Fruit fly (Drosophila melanogaster): ENCODE measurements around the gene aln.
A peak's percentile ranks its signal among the peaks of the same experiment; 100 is the strongest.

aln gene

dm6 chr3L:1007513-1008459, 14.0 kb downstream of the aln start (continued):
- TF ChIP-seq rgr (GFP tag; optimal IDR thresholded peaks at IDR 0.05) (peak; percentile 86), GATAd (GFP tag; optimal IDR thresholded peaks at IDR 0.05) (no peak), Mio (GFP tag; optimal IDR thresholded peaks at IDR 0.05) (no peak), Hr83 (GFP tag; optimal IDR thresholded peaks at IDR 0.05; ENCODE audit: poor library complexity, severe bottlenecking) (peak; percentile 25), N (GFP tag; optimal IDR thresholded peaks at IDR 0.05) (no peak), HLH106 (tag; optimal IDR thresholded peaks at IDR 0.05) (peak; percentile 82), Sp1 (GFP tag; optimal IDR thresholded peaks at IDR 0.05) (peak; percentile 80)

dm6 chr3L:1010969-1011368, 17.2 kb downstream of the aln start:
- TF ChIP-seq dl (GFP tag; optimal IDR thresholded peaks at IDR 0.05; ENCODE audit: insufficient read depth in 1 of 2, partially characterized antibody in 2 of 2) (no peak), woc (GFP tag; optimal IDR thresholded peaks at IDR 0.05) (no peak), Jra (GFP tag; optimal IDR thresholded peaks at IDR 0.05) (no peak), HLH106 (tag; optimal IDR thresholded peaks at IDR 0.05) (no peak), Rel (GFP tag; optimal IDR thresholded peaks at IDR 0.05) (no peak), Rel (tag; optimal IDR thresholded peaks at IDR 0.05) (no peak), Hr78 (GFP tag; optimal IDR thresholded peaks at IDR 0.05) (no peak), rgr (GFP tag; optimal IDR thresholded peaks at IDR 0.05) (no peak), Myc (optimal IDR thresholded peaks at IDR 0.05) (no peak), tai (GFP tag; optimal IDR thresholded peaks at IDR 0.05) (no peak), Vsx2 (GFP tag; optimal IDR thresholded peaks at IDR 0.05; ENCODE audit: partially characterized antibody) (no peak), foxo (GFP tag; optimal IDR thresholded peaks at IDR 0.05) (no peak), jim (GFP tag; optimal IDR thresholded peaks at IDR 0.05) (no peak), Mio (GFP tag; optimal IDR thresholded peaks at IDR 0.05) (no peak), usp (GFP tag; optimal IDR thresholded peaks at IDR 0.05) (no peak), Dif (GFP tag; optimal IDR thresholded peaks at IDR 0.05; ENCODE audit: partially characterized antibody) (no peak)

dm6 chr3L:1019876-1020275, 26.1 kb downstream of the aln start:
- TF ChIP-seq Abd-B (GFP tag; optimal IDR thresholded peaks at IDR 0.05) (no peak), dsf (GFP tag; optimal IDR thresholded peaks at IDR 0.05; ENCODE audit: borderline replicate concordance) (no peak), Rel (GFP tag; optimal IDR thresholded peaks at IDR 0.05) (no peak), Rel (tag; optimal IDR thresholded peaks at IDR 0.05) (no peak), OdsH (GFP tag; optimal IDR thresholded peaks at IDR 0.05) (no peak), woc (GFP tag; optimal IDR thresholded peaks at IDR 0.05) (no peak), h (GFP tag; optimal IDR thresholded peaks at IDR 0.05) (no peak), Hr78 (GFP tag; optimal IDR thresholded peaks at IDR 0.05) (no peak), GATAd (GFP tag; optimal IDR thresholded peaks at IDR 0.05) (no peak), sv (GFP tag; optimal IDR thresholded peaks at IDR 0.05) (no peak), tai (GFP tag; optimal IDR thresholded peaks at IDR 0.05) (no peak), rgr (GFP tag; optimal IDR thresholded peaks at IDR 0.05) (no peak), CrebA (GFP tag; optimal IDR thresholded peaks at IDR 0.05; ENCODE audit: borderline replicate concordance) (no peak), Myc (optimal IDR thresholded peaks at IDR 0.05) (no peak)

- TF ChIP-seq Hr78 (GFP tag; optimal IDR thresholded peaks at IDR 0.05) (no peak), brk (GFP tag; optimal IDR thresholded peaks at IDR 0.05) (no peak), ey (GFP tag; optimal IDR thresholded peaks at IDR 0.05) (no peak), h (GFP tag; optimal IDR thresholded peaks at IDR 0.05) (no peak), HLH106 (tag; optimal IDR thresholded peaks at IDR 0.05) (no peak), jim (GFP tag; optimal IDR thresholded peaks at IDR 0.05) (no peak)
Measured at dm6 chr3L:1021642-1022041, 27.9 kb downstream of the aln start.

dm6 chr3L:1022206-1022605, 28.4 kb downstream of the aln start:
- peak; percentile 58 for TF ChIP-seq h (GFP tag; optimal IDR thresholded peaks at IDR 0.05)
- TF ChIP-seq dmrt93B (GFP tag; optimal IDR thresholded peaks at IDR 0.05): peak; percentile 19
- TF ChIP-seq rgr (GFP tag; optimal IDR thresholded peaks at IDR 0.05): peak; percentile 33
- peak; percentile 86 for TF ChIP-seq Hr83 (GFP tag; optimal IDR thresholded peaks at IDR 0.05; ENCODE audit: poor library complexity, severe bottlenecking)
- TF ChIP-seq woc (GFP tag; optimal IDR thresholded peaks at IDR 0.05): no peak
- peak; percentile 11 for TF ChIP-seq fru (GFP tag; optimal IDR thresholded peaks at IDR 0.05)

Data from whole organism, wandering third instar larva.